Worm (Caenorhabditis elegans) whole organism, early embryonic: ENCODE measurements around the gene F28A10.5.
A peak's percentile ranks its signal among the peaks of the same experiment; 100 is the strongest.
"Not testable (repeated sequence)": the region's sequence is repeated elsewhere in the genome, so short reads cannot be mapped to it uniquely, and the experiment has no call there.

Source experiments
- B0310.2 ChIP-seq: sonication (generic microtip); optimal IDR thresholded peaks from 2 replicates; lab custom pipeline; 2016; ENCODE audit warnings: mild to moderate bottlenecking, missing genetic modification characterization, missing compliant biosample characterization
- F13C5.2 ChIP-seq: sonication (generic microtip); optimal IDR thresholded peaks from 2 replicates; lab custom pipeline; 2017; ENCODE audit warnings: mild to moderate bottlenecking, missing genetic modification characterization, inconsistent platforms, missing compliant biosample characterization
- aly-1 ChIP-seq: sonication (generic microtip); optimal IDR thresholded peaks from 2 replicates; lab custom pipeline; 2016; ENCODE audit warnings: missing genetic modification characterization, missing compliant biosample characterization
- ama-1 ChIP-seq: fragments of 150-350 bp; optimal IDR thresholded peaks from 2 replicates; lab custom pipeline; 2014
- ceh-13 ChIP-seq: fragments of 200-800 bp; sonication (Bioruptor generic); optimal IDR thresholded peaks from 2 replicates; lab custom pipeline; 2018; ENCODE audit warnings: mild to moderate bottlenecking, missing genetic modification characterization, missing compliant biosample characterization
- ceh-36 ChIP-seq: sonication (generic microtip); optimal IDR thresholded peaks from 2 replicates; lab custom pipeline; 2016; ENCODE audit warnings: missing genetic modification characterization, inconsistent platforms, missing compliant biosample characterization
- ets-7 ChIP-seq: sonication (generic microtip); optimal IDR thresholded peaks from 2 replicates; lab custom pipeline; 2016; ENCODE audit warnings: missing genotype, missing genetic modification characterization, missing compliant biosample characterization
- flt-1 ChIP-seq: fragments of 200-800 bp; sonication (Bioruptor generic); IDR thresholded peaks from 2 replicates; pipeline ENCODE4 v1.3.6; 2022; ENCODE audit warnings: missing genetic modification characterization, missing compliant biosample characterization
- hmbx-1 ChIP-seq: sonication (generic microtip); optimal IDR thresholded peaks from 2 replicates; lab custom pipeline; 2016; ENCODE audit warnings: mild to moderate bottlenecking, missing genetic modification characterization, missing compliant biosample characterization
- hmg-4 ChIP-seq: fragments of 200-800 bp; sonication (Bioruptor generic); optimal IDR thresholded peaks from 2 replicates; lab custom pipeline; 2018; ENCODE audit warnings: mild to moderate bottlenecking, missing genetic modification characterization, missing compliant biosample characterization
- hnd-1 ChIP-seq: sonication (generic microtip); optimal IDR thresholded peaks from 2 replicates; lab custom pipeline; 2016; ENCODE audit warnings: missing genetic modification characterization, missing compliant biosample characterization
- pes-1 ChIP-seq: fragments of 200-800 bp; sonication (Bioruptor generic); IDR thresholded peaks from 2 replicates; pipeline ENCODE4 v1.3.6; 2022; ENCODE audit warnings: missing genetic modification reagents, missing genetic modification characterization, missing compliant biosample characterization
- scrt-1 ChIP-seq: fragments of 200-800 bp; sonication (Bioruptor generic); IDR thresholded peaks from 2 replicates; pipeline ENCODE4 v1.3.6; 2022; ENCODE audit warnings: missing genetic modification characterization, missing compliant biosample characterization
- sea-1 ChIP-seq: fragments of 200-800 bp; sonication (Bioruptor generic); conservative IDR thresholded peaks from 2 replicates; pipeline ENCODE4 v1.3.6; 2022; ENCODE audit warnings: missing genetic modification characterization, missing compliant biosample characterization
- tbx-11 ChIP-seq: fragments of 200-800 bp; sonication (Bioruptor generic); IDR thresholded peaks from 2 replicates; pipeline ENCODE4 v1.3.6; 2022; ENCODE audit warnings: missing genetic modification characterization, missing compliant biosample characterization
- tbx-37 ChIP-seq: fragments of 200-800 bp; sonication (Bioruptor generic); conservative IDR thresholded peaks from 2 replicates; pipeline ENCODE4 v1.3.6; 2022; ENCODE audit warnings: missing genetic modification reagents, missing genetic modification characterization, missing compliant biosample characterization
- tra-4 ChIP-seq: sonication (generic microtip); optimal IDR thresholded peaks from 2 replicates; lab custom pipeline; 2017; ENCODE audit warnings: missing genetic modification characterization, missing compliant biosample characterization

F28A10.5 gene

ce11 chrII:850567-850966, at the start of gene F28A10.5:
TSS of gene F28A10.5 (minus strand) at chrII:850667.
- not testable (repeated sequence) for TF ChIP-seq ceh-36; hnd-1 (tag; lab: Kevin White, UChicago); hmbx-1

ce11 chrII:888024-888423, 37.6 kb upstream of the F28A10.5 start, which contains the start of gene T07D3.4:
TSS of gene T07D3.4 (plus strand) at chrII:888309.
- TF ChIP-seq ama-1 (no peak), hnd-1 (tag; lab: Kevin White, UChicago) (no peak), aly-1 (tag; lab: Kevin White, UChicago) (no peak)

ce11 chrII:884204-884603, 33.7 kb upstream of the F28A10.5 start:
- no peak for TF ChIP-seq ceh-13 (GFP tag; lab: Kevin White, UChicago)
- TF ChIP-seq tra-4: no peak
- no peak for TF ChIP-seq hmg-4
- TF ChIP-seq ets-7 (tag; lab: Kevin White, UChicago): no peak
- TF ChIP-seq hnd-1 (tag; lab: Kevin White, UChicago): no peak
- no peak for TF ChIP-seq scrt-1 (GFP tag; lab: Robert Waterston, UW)
- no peak for TF ChIP-seq flt-1
- no peak for TF ChIP-seq tbx-11
- no peak for TF ChIP-seq ama-1
- TF ChIP-seq ceh-36: no peak
- TF ChIP-seq F13C5.2 (tag; lab: Kevin White, UChicago): no peak
- no peak for TF ChIP-seq hmbx-1
- TF ChIP-seq B0310.2 (tag; lab: Kevin White, UChicago): no peak
- TF ChIP-seq tbx-37: no peak
- TF ChIP-seq sea-1: no peak
- TF ChIP-seq aly-1 (tag; lab: Kevin White, UChicago): no peak
- no peak for TF ChIP-seq pes-1 (GFP tag; lab: Robert Waterston, UW)

ce11 chrII:880666-881226, 30.3 kb upstream of the F28A10.5 start:
- TF ChIP-seq ceh-13 (GFP tag; lab: Kevin White, UChicago) (no peak), flt-1 (no peak), aly-1 (tag; lab: Kevin White, UChicago) (no peak), tra-4 (no peak), hnd-1 (tag; lab: Kevin White, UChicago) (no peak), F13C5.2 (tag; lab: Kevin White, UChicago) (no peak), ets-7 (tag; lab: Kevin White, UChicago) (no peak), B0310.2 (tag; lab: Kevin White, UChicago) (no peak), ceh-36 (no peak), ama-1 (no peak), hmg-4 (no peak), sea-1 (no peak), tbx-37 (no peak), scrt-1 (GFP tag; lab: Robert Waterston, UW) (no peak), pes-1 (GFP tag; lab: Robert Waterston, UW) (no peak), tbx-11 (no peak), hmbx-1 (no peak)

- TF ChIP-seq hnd-1 (tag; lab: Kevin White, UChicago) (no peak), hmg-4 (no peak), sea-1 (no peak), B0310.2 (tag; lab: Kevin White, UChicago) (no peak), ceh-36 (no peak), ceh-13 (GFP tag; lab: Kevin White, UChicago) (no peak), tbx-11 (no peak), pes-1 (GFP tag; lab: Robert Waterston, UW) (no peak), flt-1 (no peak), ets-7 (tag; lab: Kevin White, UChicago) (no peak), tra-4 (no peak), ama-1 (no peak), aly-1 (tag; lab: Kevin White, UChicago) (no peak), hmbx-1 (no peak), F13C5.2 (tag; lab: Kevin White, UChicago) (no peak), tbx-37 (no peak), scrt-1 (GFP tag; lab: Robert Waterston, UW) (no peak)
These were observed 25.3 kb upstream of the F28A10.5 start for ce11 chrII:875739-876138.

- TF ChIP-seq hmbx-1: no peak
- peak; percentile 61 for TF ChIP-seq pes-1 (GFP tag; lab: Robert Waterston, UW)
These were observed 22.7 kb upstream of the F28A10.5 start, which contains the start of gene alg-2 for ce11 chrII:872993-873787. TSS of gene alg-2 (plus strand) at chrII:873212.

ce11 chrII:869316-869715, 18.8 kb upstream of the F28A10.5 start:
- TF ChIP-seq flt-1 (no peak), F13C5.2 (tag; lab: Kevin White, UChicago) (no peak), pes-1 (GFP tag; lab: Robert Waterston, UW) (no peak), hnd-1 (tag; lab: Kevin White, UChicago) (no peak), sea-1 (no peak), ceh-13 (GFP tag; lab: Kevin White, UChicago) (no peak), tbx-11 (no peak), ceh-36 (no peak), aly-1 (tag; lab: Kevin White, UChicago) (no peak), tbx-37 (no peak), scrt-1 (GFP tag; lab: Robert Waterston, UW) (no peak), hmg-4 (no peak), hmbx-1 (no peak), ets-7 (tag; lab: Kevin White, UChicago) (no peak), tra-4 (no peak), B0310.2 (tag; lab: Kevin White, UChicago) (no peak), ama-1 (no peak)
